Worm (Caenorhabditis elegans) whole organism, L4 larva: ENCODE measurements around the gene myrf-2.
A peak's percentile ranks its signal among the peaks of the same experiment; 100 is the strongest.

Experiments
- D1046.2 ChIP-seq: fragments of 200-800 bp; sonication (Bioruptor generic); IDR thresholded peaks from 2 replicates; pipeline ENCODE4 v1.3.6; 2022; ENCODE audit warnings: missing genetic modification characterization, missing compliant biosample characterization
- Y48G9A.11 ChIP-seq: fragments of 200-800 bp; sonication (Bioruptor generic); IDR thresholded peaks from 2 replicates; pipeline ENCODE4 v1.3.6; 2022; ENCODE audit warnings: missing genetic modification reagents, missing genetic modification characterization, missing compliant biosample characterization
- Y75B8A.6 ChIP-seq: fragments of 200-800 bp; sonication (Bioruptor generic); IDR thresholded peaks from 2 replicates; pipeline ENCODE4 v1.3.6; 2022; ENCODE audit warnings: missing genetic modification reagents, missing genetic modification characterization, missing compliant biosample characterization
- aha-1 ChIP-seq: fragments of 150-350 bp; peaks from one replicate; lab custom pipeline; 2014; ENCODE audit warnings: missing biosample characterization, missing genetic modification characterization
- aly-2 ChIP-seq: sonication (generic microtip); optimal IDR thresholded peaks from 2 replicates; lab custom pipeline; 2018; ENCODE audit warnings: missing biosample characterization, missing genetic modification characterization
- arid-1 ChIP-seq: fragments of 200-800 bp; sonication (Bioruptor generic); conservative IDR thresholded peaks from 2 replicates; pipeline ENCODE4 v1.3.6; 2022; ENCODE audit warnings: missing genetic modification reagents, missing genetic modification characterization, missing compliant biosample characterization
- ceh-44 ChIP-seq: fragments of 200-800 bp; sonication (Bioruptor generic); IDR thresholded peaks from 2 replicates; pipeline ENCODE4 v1.3.6; 2022; ENCODE audit warnings: missing genetic modification reagents, missing genetic modification characterization, missing compliant biosample characterization
- daf-16 ChIP-seq, 3 experiments: sonication (generic microtip); optimal IDR thresholded peaks; 2 replicates each; lab custom pipeline; 2016 to 2017; ENCODE audit warnings: missing genetic modification characterization in 3 of 3, missing genetic modification reagents in 3 of 3, mild to moderate bottlenecking in 2 of 3, missing compliant biosample characterization in 2 of 3, missing biosample characterization in 1 of 3, moderate library complexity in 1 of 3
- dmd-8 ChIP-seq: fragments of 200-800 bp; sonication (Bioruptor generic); IDR thresholded peaks from 2 replicates; pipeline ENCODE4 v1.3.6; 2022; ENCODE audit warnings: missing genetic modification characterization, missing compliant biosample characterization
- fkh-10 ChIP-seq: fragments of 150-350 bp; optimal IDR thresholded peaks from 2 replicates; lab custom pipeline; 2014; ENCODE audit warnings: missing biosample characterization, missing genetic modification reagents, missing genetic modification characterization
- fos-1 ChIP-seq: fragments of 150-350 bp; optimal IDR thresholded peaks from 2 replicates; lab custom pipeline; 2014; ENCODE audit warnings: missing biosample characterization, missing genetic modification characterization
- gei-8 ChIP-seq: fragments of 200-800 bp; sonication (Bioruptor generic); optimal IDR thresholded peaks from 2 replicates; lab custom pipeline; 2018; ENCODE audit warnings: mild to moderate bottlenecking, missing genetic modification characterization, missing compliant biosample characterization
- hlh-11 ChIP-seq: fragments of 200-800 bp; sonication (Bioruptor generic); optimal IDR thresholded peaks from 2 replicates; lab custom pipeline; 2018; ENCODE audit warnings: mild to moderate bottlenecking, missing genetic modification characterization, missing compliant biosample characterization
- hmg-1.1 ChIP-seq: fragments of 200-800 bp; sonication (Bioruptor generic); IDR thresholded peaks from 2 replicates; pipeline ENCODE4 v1.3.6; 2022; ENCODE audit warnings: missing genetic modification reagents, missing genetic modification characterization, missing compliant biosample characterization
- lin-39 ChIP-seq: fragments of 150-350 bp; optimal IDR thresholded peaks from 2 replicates; lab custom pipeline; 2014; ENCODE audit warnings: missing biosample characterization, missing genetic modification reagents, missing genetic modification characterization
- lsy-2 ChIP-seq, 2 experiments: fragments of 150-350 bp in 1 of 2; sonication (generic microtip) in 1 of 2; optimal IDR thresholded peaks; 2 replicates each; lab custom pipeline; 2014 to 2017; ENCODE audit warnings: missing biosample characterization in 2 of 2, missing genetic modification characterization in 2 of 2
- madf-9 ChIP-seq: fragments of 200-800 bp; sonication (Bioruptor generic); conservative IDR thresholded peaks from 2 replicates; pipeline ENCODE4 v1.3.6; 2022; ENCODE audit warnings: missing genetic modification reagents, missing genetic modification characterization, missing compliant biosample characterization
- mxl-3 ChIP-seq: fragments of 200-800 bp; sonication (Bioruptor generic); optimal IDR thresholded peaks from 2 replicates; lab custom pipeline; 2018; ENCODE audit warnings: mild to moderate bottlenecking, missing genetic modification characterization, missing compliant biosample characterization
- nhr-25 ChIP-seq: sonication (generic microtip); optimal IDR thresholded peaks from 2 replicates; lab custom pipeline; 2017; ENCODE audit warnings: missing genetic modification characterization, mild to moderate bottlenecking, missing compliant biosample characterization, antibody characterized with exemption, moderate library complexity, borderline replicate concordance; ENCODE audit not compliant: insufficient read depth
- nhr-76 ChIP-seq: fragments of 150-350 bp; optimal IDR thresholded peaks from 2 replicates; lab custom pipeline; 2014; ENCODE audit warnings: missing biosample characterization, missing genetic modification characterization
- nhr-77 ChIP-seq: fragments of 150-350 bp; optimal IDR thresholded peaks from 2 replicates; lab custom pipeline; 2014; ENCODE audit warnings: missing biosample characterization, missing genetic modification characterization
- pha-4 ChIP-seq, 2 experiments: fragments of 150-350 bp in 1 of 2; fragments of 200-800 bp in 1 of 2; sonication (Bioruptor generic) in 1 of 2; IDR thresholded peaks in 1 of 2; optimal IDR thresholded peaks in 1 of 2; 2 replicates each; pipeline versions ENCODE4 v1.3.6 to Lab custom; 2014 to 2022; ENCODE audit warnings: missing genetic modification characterization in 2 of 2, missing genetic modification reagents in 2 of 2, missing biosample characterization in 1 of 2, missing compliant biosample characterization in 1 of 2
- php-3 ChIP-seq: fragments of 200-800 bp; sonication (Bioruptor generic); IDR thresholded peaks from 2 replicates; pipeline ENCODE4 v1.3.6; 2022; ENCODE audit warnings: missing genetic modification reagents, missing genetic modification characterization, missing compliant biosample characterization
- rbr-2 ChIP-seq: sonication (generic microtip); optimal IDR thresholded peaks from 2 replicates; lab custom pipeline; 2016; ENCODE audit warnings: missing genotype, missing genetic modification characterization, missing compliant biosample characterization
- sdz-12 ChIP-seq: fragments of 200-800 bp; sonication (Bioruptor generic); optimal IDR thresholded peaks from 2 replicates; lab custom pipeline; 2018; ENCODE audit warnings: mild to moderate bottlenecking, missing genetic modification characterization, missing compliant biosample characterization
- unc-62 ChIP-seq, 3 experiments: fragments of 150-350 bp in 1 of 3; sonication (generic microtip); optimal IDR thresholded peaks in 2 of 3; peaks in 1 of 3; 1 replicate in 1 of 3; 2 replicates in 2 of 3; lab custom pipeline; 2014 to 2017; ENCODE audit warnings: missing biosample characterization in 3 of 3, missing genetic modification characterization in 3 of 3, missing genetic modification reagents in 3 of 3, missing genotype in 1 of 3
- zip-2 ChIP-seq: fragments of 150-350 bp; optimal IDR thresholded peaks from 2 replicates; lab custom pipeline; 2014; ENCODE audit warnings: missing biosample characterization, missing genetic modification characterization

Gene myrf-2

DNA sequence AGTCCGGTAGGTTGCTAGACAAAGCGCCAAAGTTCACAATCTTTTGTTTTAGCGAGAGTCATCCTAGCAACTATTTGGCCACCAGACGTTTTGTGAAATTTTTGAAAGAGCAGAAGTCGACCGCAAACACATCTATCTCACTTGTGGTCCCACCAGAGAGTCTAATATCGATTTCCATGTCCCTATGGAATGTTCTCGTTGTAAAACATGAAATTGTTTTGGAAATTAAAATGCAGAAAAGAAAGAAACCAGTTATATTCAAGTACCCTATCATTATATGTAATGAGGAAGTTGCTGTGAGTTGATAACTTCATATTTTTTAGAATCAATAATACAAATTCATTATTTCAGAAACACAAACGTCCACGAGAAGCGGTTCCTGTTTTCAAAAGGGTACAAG is 9.5 kb downstream of the myrf-2 start:
- TF ChIP-seq rbr-2 (tag; lab: Kevin White, UChicago) (no peak), madf-9 (GFP tag; lab: Robert Waterston, UW) (no peak), lin-39 (no peak), aha-1 (tag; lab: Kevin White, UChicago) (peak; percentile 90)

DNA sequence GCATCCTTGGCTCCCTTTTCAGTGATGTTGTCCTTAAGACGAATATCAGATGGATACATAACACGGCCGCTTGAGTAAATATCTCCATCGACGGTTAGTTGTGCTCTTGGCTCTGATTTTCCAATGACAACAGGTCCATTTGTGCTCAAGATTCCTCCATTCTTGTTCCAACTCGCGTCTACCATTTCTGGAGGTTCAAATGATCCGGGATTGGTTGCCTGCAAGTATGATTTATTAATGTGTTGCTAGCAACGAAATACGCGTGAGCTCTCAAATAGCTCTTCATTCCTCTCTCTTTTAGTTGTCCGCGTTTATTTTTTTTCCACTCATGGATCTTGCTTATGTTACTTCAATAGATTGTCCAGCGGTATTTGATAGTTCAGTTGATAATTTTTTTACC is 10.5 kb downstream of the myrf-2 start, which contains the start of gene arrd-28:
Gene arrd-28, plus strand, starts transcription at position 301 of the 400 bp plus-strand sequence.
- TF ChIP-seq php-3 (GFP tag; lab: Robert Waterston, UW) (0 out of 2 replicates have a peak, but pooled peaks have one; percentile 24), mxl-3 (GFP tag; lab: Kevin White, UChicago) (no peak), nhr-25 (tag; lab: Kevin White, UChicago) (no peak)

DNA sequence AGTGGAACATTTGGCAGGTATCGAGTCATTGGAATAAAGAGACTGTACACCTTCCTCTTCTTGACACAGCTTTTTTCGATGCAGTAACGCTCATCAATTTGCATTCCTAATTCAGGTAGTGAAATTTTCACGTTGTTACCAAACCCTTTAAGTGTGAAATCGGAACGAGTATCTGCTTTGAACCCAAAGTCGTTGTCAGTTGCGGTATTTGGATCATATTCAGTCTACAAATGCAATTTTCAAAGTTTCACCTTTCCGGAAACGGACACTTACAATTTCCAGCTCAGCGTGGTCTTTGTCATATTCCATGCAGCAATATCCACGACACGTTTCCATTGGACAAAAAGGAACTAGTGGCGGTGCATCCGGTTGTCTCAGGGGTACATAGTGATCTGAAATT is 11.6 kb downstream of the myrf-2 start:
- TF ChIP-seq unc-62 (GFP tag; optimal IDR thresholded peaks at IDR 0.05 in 1 of 2; lab: Kevin White, UChicago), result no peak
- no peak for TF ChIP-seq unc-62 (tag; optimal IDR thresholded peaks at IDR 0.05; lab: Kevin White, UChicago)
- peak; percentile 93 for TF ChIP-seq aha-1 (tag; lab: Kevin White, UChicago)

DNA sequence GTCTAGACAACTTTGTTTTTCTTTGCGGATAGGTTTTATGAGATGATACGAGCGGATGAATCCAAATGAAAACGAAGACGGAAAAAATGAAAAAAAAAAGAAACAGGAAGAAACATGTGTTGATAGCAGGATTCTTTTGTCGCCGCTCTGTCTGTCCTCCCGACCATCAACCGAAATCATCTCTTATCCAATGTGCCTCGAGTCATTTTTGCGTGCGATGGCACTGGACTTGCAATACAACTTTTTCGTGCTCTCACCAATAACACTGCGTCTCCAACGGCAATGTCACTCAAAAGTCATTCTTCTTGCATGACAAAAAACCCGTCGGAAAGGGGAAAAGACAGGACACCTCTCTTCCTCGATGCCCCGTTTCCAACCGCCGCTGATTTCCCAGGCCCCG is 17.9 kb downstream of the myrf-2 start, which contains the start of gene ncs-4:
Gene ncs-4, plus strand, starts transcription at position 227 of the 400 bp plus-strand sequence.
- TF ChIP-seq hlh-11 (tag; lab: Kevin White, UChicago), result peak; percentile 37
- no peak for TF ChIP-seq nhr-77 (tag; lab: Kevin White, UChicago)
- TF ChIP-seq daf-16 (GFP tag; optimal IDR thresholded peaks at IDR 0.05; lab: Kevin White, UChicago), result peak in 1 of 2 experiments; percentile 65
- TF ChIP-seq daf-16 (tag; optimal IDR thresholded peaks at IDR 0.05; lab: Kevin White, UChicago), result no peak
- no peak for TF ChIP-seq lsy-2 (tag; optimal IDR thresholded peaks at IDR 0.05; lab: Kevin White, UChicago)
- no peak for TF ChIP-seq zip-2 (tag; lab: Kevin White, UChicago)

DNA sequence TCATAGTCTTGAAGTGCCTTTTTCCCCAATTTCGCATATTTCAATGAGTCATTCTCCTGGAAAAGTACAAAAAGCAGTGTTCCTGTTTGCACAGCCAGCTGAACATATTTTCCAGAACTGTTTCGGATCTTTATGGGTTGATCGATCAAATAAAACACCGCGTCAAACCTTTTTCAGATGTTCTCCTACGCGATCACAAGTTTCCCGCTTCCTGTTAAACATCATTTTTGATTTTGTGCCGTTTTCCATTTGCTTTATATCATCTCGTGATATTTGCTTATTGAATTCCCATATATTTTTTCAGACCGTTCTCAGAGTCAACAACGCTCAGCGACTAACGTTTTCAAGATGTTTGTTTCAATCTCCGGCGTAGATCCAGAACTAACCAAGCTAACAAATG is 19.5 kb downstream of the myrf-2 start, which contains the start of gene C07A4.3:
Gene C07A4.3, plus strand, starts transcription at position 301 of the 400 bp plus-strand sequence.
- no peak for TF ChIP-seq arid-1
- TF ChIP-seq Y75B8A.6 (GFP tag; lab: Robert Waterston, UW), result no peak
- no peak for TF ChIP-seq dmd-8 (GFP tag; lab: Robert Waterston, UW)
- no peak for TF ChIP-seq nhr-76 (tag; lab: Kevin White, UChicago)
- no peak for TF ChIP-seq Y48G9A.11 (GFP tag; lab: Robert Waterston, UW)
- TF ChIP-seq gei-8, result no peak
- no peak for TF ChIP-seq aha-1 (tag; lab: Kevin White, UChicago)
- no peak for TF ChIP-seq madf-9 (GFP tag; lab: Robert Waterston, UW)
- TF ChIP-seq ceh-44, result no peak
- no peak for TF ChIP-seq aly-2 (tag; lab: Kevin White, UChicago)
- no peak for TF ChIP-seq hmg-1.1
- no peak for TF ChIP-seq fos-1 (tag; lab: Kevin White, UChicago)

DNA sequence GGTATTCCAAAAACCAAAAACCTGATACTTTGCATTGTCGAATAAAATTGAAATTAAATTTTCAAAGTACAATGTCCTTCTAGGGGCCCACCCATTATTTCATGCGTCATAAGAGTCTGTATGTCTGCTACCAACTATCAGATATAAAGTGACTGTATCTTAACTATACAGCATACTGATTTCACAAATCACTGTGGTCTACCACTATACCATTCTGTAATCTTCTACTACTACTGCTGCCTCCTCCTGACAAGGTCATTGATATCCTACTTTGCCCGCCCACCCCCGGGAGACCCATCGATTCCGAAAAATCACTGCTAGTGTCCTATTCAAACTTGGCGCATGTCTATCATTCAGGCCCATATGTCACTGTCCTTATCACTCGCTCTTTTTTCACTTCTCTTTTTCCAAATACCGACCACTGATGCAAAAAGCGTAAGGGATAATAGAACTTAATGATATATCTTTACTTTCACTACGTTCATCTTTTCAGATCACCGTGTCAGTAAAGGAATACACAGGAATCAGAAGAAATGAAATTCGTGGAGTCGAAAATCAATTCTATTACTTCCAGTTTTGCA is 22.1 kb downstream of the myrf-2 start, which contains the start of gene C07A4.2:
Gene C07A4.2, plus strand, starts transcription at position 195 of the 581 bp plus-strand sequence.
- TF ChIP-seq fkh-10, result no peak
- TF ChIP-seq gei-8, result no peak
- peak; percentile 40 for TF ChIP-seq mxl-3 (GFP tag; lab: Kevin White, UChicago)
- TF ChIP-seq aha-1 (tag; lab: Kevin White, UChicago), result peak; percentile 76
- no peak for TF ChIP-seq D1046.2 (GFP tag; lab: Robert Waterston, UW)

DNA sequence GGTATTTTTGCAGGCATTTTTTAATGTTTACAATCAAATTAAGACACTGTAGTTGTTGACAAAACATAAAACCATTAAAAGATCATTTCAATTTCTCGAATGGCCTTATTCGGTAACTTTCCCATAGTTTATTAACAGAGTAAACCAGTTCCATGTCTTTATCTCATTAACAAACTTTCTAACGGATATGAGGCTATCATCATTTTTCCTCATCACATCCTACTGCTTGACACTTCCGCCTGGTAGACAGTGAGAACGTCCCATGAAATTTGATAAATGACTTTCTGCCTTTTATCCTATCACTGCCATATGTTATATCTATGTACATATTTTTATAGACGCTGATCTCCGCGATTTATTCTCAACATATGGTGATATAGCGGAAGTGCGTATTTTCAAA is 23.6 kb downstream of the myrf-2 start:
- TF ChIP-seq sdz-12 (GFP tag; lab: Kevin White, UChicago) (no peak), pha-4 (GFP tag; IDR thresholded peaks at IDR 0.05; lab: Robert Waterston, UW) (no peak), pha-4 (tag; optimal IDR thresholded peaks at IDR 0.05; lab: Kevin White, UChicago) (no peak)
